Fruit fly (Drosophila melanogaster) whole organism, embryonic: ENCODE data around the gene Osi10b.

Source experiments
- Bdp1 ChIP-seq: fragments of 200-800 bp; sonication (Bioruptor generic); optimal IDR thresholded peaks from 3 replicates; lab custom pipeline; 2016; ENCODE audit warnings: missing biosample characterization, missing genetic modification characterization
- Blimp-1 ChIP-seq: fragments of 200-800 bp; sonication (Bioruptor generic); optimal IDR thresholded peaks from 3 replicates; lab custom pipeline; 2018; ENCODE audit warnings: missing biosample characterization, missing genetic modification characterization, mild to moderate bottlenecking, moderate library complexity, missing genetic modification reagents
- Bteb2 ChIP-seq: fragments of 200-800 bp; sonication (Bioruptor generic); optimal IDR thresholded peaks from 2 replicates; lab custom pipeline; 2016; ENCODE audit warnings: missing biosample characterization, missing genetic modification characterization
- CG10959 ChIP-seq: fragments of 200-800 bp; sonication (Bioruptor generic); IDR thresholded peaks from 2 replicates; pipeline ENCODE4 v1.3.6; 2022; ENCODE audit warnings: missing biosample characterization, missing genetic modification characterization
- CG12155 ChIP-seq: fragments of 200-800 bp; sonication (Bioruptor generic); optimal IDR thresholded peaks from 3 replicates; lab custom pipeline; 2016; ENCODE audit warnings: missing biosample characterization, missing genetic modification characterization
- CG13296 ChIP-seq: fragments of 200-800 bp; sonication (Bioruptor generic); optimal IDR thresholded peaks from 3 replicates; lab custom pipeline; 2018; ENCODE audit warnings: missing biosample characterization, mild to moderate bottlenecking, missing genetic modification characterization
- CG15073 ChIP-seq: fragments of 200-800 bp; sonication (Bioruptor generic); optimal IDR thresholded peaks from 2 replicates; lab custom pipeline; 2016; ENCODE audit warnings: missing biosample characterization, missing genetic modification characterization
- CG15269 ChIP-seq: fragments of 200-800 bp; sonication (Bioruptor generic); optimal IDR thresholded peaks from 2 replicates; lab custom pipeline; 2018; ENCODE audit warnings: missing biosample characterization, mild to moderate bottlenecking, missing genetic modification characterization, moderate library complexity
- CG1602 ChIP-seq: fragments of 200-800 bp; sonication (Bioruptor generic); optimal IDR thresholded peaks from 3 replicates; lab custom pipeline; 2016; ENCODE audit warnings: missing biosample characterization, missing genetic modification characterization
- CG16863 ChIP-seq: fragments of 200-800 bp; sonication (Bioruptor generic); optimal IDR thresholded peaks from 3 replicates; lab custom pipeline; 2016; ENCODE audit warnings: missing biosample characterization, missing genetic modification characterization
- CG31441 ChIP-seq: fragments of 200-800 bp; sonication (Bioruptor generic); IDR thresholded peaks from 2 replicates; pipeline ENCODE4 v1.3.6; 2022; ENCODE audit warnings: missing biosample characterization, missing genetic modification characterization
- CG32532 ChIP-seq: fragments of 200-800 bp; sonication (Bioruptor generic); IDR thresholded peaks from 2 replicates; pipeline ENCODE4 v1.3.6; 2022; ENCODE audit warnings: missing biosample characterization, missing genetic modification characterization
- CG4617 ChIP-seq: fragments of 200-800 bp; sonication (Bioruptor generic); optimal IDR thresholded peaks from 3 replicates; lab custom pipeline; 2016; ENCODE audit warnings: missing biosample characterization, missing genetic modification characterization, borderline replicate concordance
- CG6854 ChIP-seq: fragments of 200-800 bp; sonication (Bioruptor generic); optimal IDR thresholded peaks from 3 replicates; lab custom pipeline; 2017; ENCODE audit warnings: missing biosample characterization, mild to moderate bottlenecking, missing genetic modification characterization
- CG8765 ChIP-seq: fragments of 200-800 bp; sonication (Bioruptor generic); IDR thresholded peaks from 2 replicates; pipeline ENCODE4 v1.3.6; 2022; ENCODE audit warnings: missing biosample characterization, missing genetic modification characterization
- CG9609 ChIP-seq: fragments of 200-800 bp; sonication (Bioruptor generic); optimal IDR thresholded peaks from 3 replicates; lab custom pipeline; 2016; ENCODE audit warnings: missing biosample characterization, missing genetic modification characterization
- CHES-1-like ChIP-seq: fragments of 200-800 bp; sonication (Bioruptor generic); optimal IDR thresholded peaks from 2 replicates; lab custom pipeline; 2016; ENCODE audit warnings: missing biosample characterization, missing genetic modification characterization
- Gug ChIP-seq: fragments of 200-800 bp; sonication (Bioruptor generic); IDR thresholded peaks from 4 replicates; pipeline ENCODE4 v1.3.6; 2022; ENCODE audit warnings: missing biosample characterization, missing genetic modification characterization
- Hr39 ChIP-seq: fragments of >200 bp; optimal IDR thresholded peaks from 2 replicates; lab custom pipeline; 2017
- Max ChIP-seq: fragments of 200-800 bp; sonication (Bioruptor generic); optimal IDR thresholded peaks from 2 replicates; lab custom pipeline; 2016; ENCODE audit warnings: missing biosample characterization, mild to moderate bottlenecking, missing genetic modification characterization
- Myb ChIP-seq: fragments of 200-800 bp; sonication (Bioruptor generic); optimal IDR thresholded peaks from 2 replicates; lab custom pipeline; 2016; ENCODE audit warnings: missing biosample characterization, missing genetic modification characterization
- NK7.1 ChIP-seq: fragments of 200-800 bp; sonication (Bioruptor generic); optimal IDR thresholded peaks from 3 replicates; lab custom pipeline; 2016; ENCODE audit warnings: missing biosample characterization, missing genetic modification characterization
- Sox100B ChIP-seq: fragments of 200-800 bp; sonication (Bioruptor generic); optimal IDR thresholded peaks from 3 replicates; lab custom pipeline; 2018; ENCODE audit warnings: missing biosample characterization, mild to moderate bottlenecking, missing genetic modification characterization
- Sox102F ChIP-seq: fragments of 200-800 bp; sonication (Bioruptor generic); optimal IDR thresholded peaks from 2 replicates; lab custom pipeline; 2018; ENCODE audit warnings: missing biosample characterization, mild to moderate bottlenecking, missing genetic modification characterization, moderate library complexity
- Trl ChIP-seq, 3 experiments: fragments of >200 bp in 2 of 3; fragments of 200-800 bp in 1 of 3; sonication (Bioruptor generic) in 1 of 3; optimal IDR thresholded peaks; 2 replicates in 1 of 3; 3 replicates in 2 of 3; lab custom pipeline; 2016 to 2017; ENCODE audit warnings: missing biosample characterization in 1 of 3, missing genetic modification characterization in 1 of 3
- ato ChIP-seq: fragments of 200-800 bp; sonication (Bioruptor generic); IDR thresholded peaks from 2 replicates; pipeline ENCODE4 v1.3.6; 2022; ENCODE audit warnings: missing biosample characterization, missing genetic modification characterization; ENCODE audit not compliant: partially characterized antibody
- ci ChIP-seq: fragments of 200-800 bp; sonication (Bioruptor generic); IDR thresholded peaks from 3 replicates; pipeline ENCODE4 v1.3.6; 2022; ENCODE audit warnings: missing biosample characterization, missing genetic modification characterization
- cwo ChIP-seq: fragments of 200-800 bp; sonication (Bioruptor generic); optimal IDR thresholded peaks from 3 replicates; lab custom pipeline; 2017; ENCODE audit warnings: missing biosample characterization, missing genetic modification characterization, mild to moderate bottlenecking, moderate library complexity, missing genetic modification reagents
- ftz-f1 ChIP-seq: fragments of 200-800 bp; sonication (Bioruptor generic); optimal IDR thresholded peaks from 2 replicates; lab custom pipeline; 2016; ENCODE audit warnings: missing biosample characterization, missing genetic modification characterization
- gcm ChIP-seq: fragments of 200-800 bp; sonication (Bioruptor generic); optimal IDR thresholded peaks from 2 replicates; lab custom pipeline; 2019; ENCODE audit warnings: missing biosample characterization, mild to moderate bottlenecking, missing genetic modification characterization, moderate library complexity
- gem ChIP-seq: fragments of 200-800 bp; sonication (Bioruptor generic); optimal IDR thresholded peaks from 2 replicates; lab custom pipeline; 2019; ENCODE audit warnings: missing biosample characterization, mild to moderate bottlenecking, missing genetic modification characterization, moderate library complexity
- hb ChIP-seq: fragments of 200-800 bp; sonication (Bioruptor generic); IDR thresholded peaks from 3 replicates; pipeline ENCODE4 v1.3.6; 2022; ENCODE audit warnings: missing biosample characterization, missing genetic modification characterization; ENCODE audit not compliant: partially characterized antibody
- kni ChIP-seq: fragments of 200-800 bp; sonication (Bioruptor generic); optimal IDR thresholded peaks from 3 replicates; lab custom pipeline; 2017; ENCODE audit warnings: mild to moderate bottlenecking, missing biosample characterization, missing genetic modification reagents, missing genetic modification characterization
- lilli ChIP-seq: fragments of 200-800 bp; sonication (Bioruptor generic); optimal IDR thresholded peaks from 3 replicates; lab custom pipeline; 2016; ENCODE audit warnings: missing biosample characterization, missing genetic modification characterization
- mirr ChIP-seq: fragments of 200-800 bp; sonication (Bioruptor generic); optimal IDR thresholded peaks from 3 replicates; lab custom pipeline; 2018; ENCODE audit warnings: missing biosample characterization, mild to moderate bottlenecking, missing genetic modification characterization
- pan ChIP-seq, 4 experiments: fragments of >200 bp in 3 of 4; fragments of 200-800 bp in 1 of 4; sonication (Bioruptor generic) in 1 of 4; optimal IDR thresholded peaks in 3 of 4; IDR thresholded peaks in 1 of 4; 2 replicates each; pipeline versions ENCODE4 v1.3.6 to Lab custom; 2017 to 2022; ENCODE audit warnings: missing biosample characterization in 2 of 4, missing genetic modification characterization in 2 of 4, mixed read lengths in 1 of 4
- pnt ChIP-seq: fragments of 200-800 bp; sonication (Bioruptor generic); optimal IDR thresholded peaks from 3 replicates; lab custom pipeline; 2016; ENCODE audit warnings: missing biosample characterization, missing genetic modification characterization
- psq ChIP-seq: fragments of 200-800 bp; sonication (Bioruptor generic); optimal IDR thresholded peaks from 2 replicates; lab custom pipeline; 2017; ENCODE audit warnings: missing biosample characterization, missing genetic modification characterization
- sr ChIP-seq: fragments of 200-800 bp; sonication (Bioruptor generic); IDR thresholded peaks from 3 replicates; pipeline ENCODE4 v1.3.6; 2022; ENCODE audit warnings: missing biosample characterization, missing genetic modification characterization
- tio ChIP-seq: fragments of 200-800 bp; sonication (Bioruptor generic); optimal IDR thresholded peaks from 2 replicates; lab custom pipeline; 2017; ENCODE audit warnings: missing biosample characterization, missing genetic modification characterization, inconsistent platforms
- tll ChIP-seq, 2 experiments: fragments of 200-800 bp in 1 of 2; fragments of >200 bp in 1 of 2; sonication (Bioruptor generic) in 1 of 2; optimal IDR thresholded peaks; 2 replicates each; lab custom pipeline; 2017 to 2019; ENCODE audit warnings: missing biosample characterization in 2 of 2, missing genetic modification characterization in 2 of 2, mild to moderate bottlenecking in 1 of 2, moderate library complexity in 1 of 2
- vvl ChIP-seq: fragments of 200-800 bp; sonication (Bioruptor generic); IDR thresholded peaks from 2 replicates; pipeline ENCODE4 v1.3.6; 2022; ENCODE audit warnings: missing biosample characterization, missing genetic modification characterization

The Osi10b gene

DNA sequence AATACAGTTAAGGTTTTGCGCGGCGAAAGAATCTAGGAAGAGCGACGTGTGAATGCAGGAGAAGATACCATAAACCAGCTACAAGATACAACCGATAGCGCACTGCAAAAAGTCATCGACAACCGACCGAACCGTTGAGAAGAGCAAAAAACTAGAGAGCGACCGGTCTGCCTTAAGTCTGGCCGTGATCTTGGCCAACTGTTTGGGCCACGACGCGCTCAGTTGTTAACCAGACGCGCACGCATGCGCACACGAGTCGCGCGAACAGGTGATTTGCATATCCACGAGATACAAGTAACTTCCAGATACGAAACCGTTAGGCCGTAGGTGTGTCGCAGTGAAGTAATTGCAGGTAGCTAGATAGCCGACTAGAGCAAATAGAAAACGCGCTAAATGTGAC is 49.1 kb downstream of the Osi10b start (continued):
- TF ChIP-seq NK7.1 (GFP tag; lab: Kevin White, UChicago) (no peak), psq (no peak), mirr (no peak), CG8765 (GFP tag; lab: Robert Waterston, UW) (no peak), lilli (GFP tag; lab: Kevin White, UChicago) (no peak), Bteb2 (GFP tag; lab: Kevin White, UChicago) (no peak), Max (GFP tag; lab: Kevin White, UChicago) (no peak), CG12155 (GFP tag; lab: Kevin White, UChicago) (no peak), Blimp-1 (peak; percentile 42), Bdp1 (GFP tag; lab: Kevin White, UChicago) (no peak), ato (GFP tag; lab: Robert Waterston, UW) (no peak), CG9609 (GFP tag; lab: Kevin White, UChicago) (no peak), Trl (optimal IDR thresholded peaks at IDR 0.05; lab: Kevin White, UChicago) (peak; percentile 13 to 14), Trl (GFP tag; optimal IDR thresholded peaks at IDR 0.05; lab: Kevin White, UChicago) (no peak), CG10959 (GFP tag; lab: Robert Waterston, UW) (no peak), CG31441 (GFP tag; lab: Robert Waterston, UW) (no peak), CG1602 (GFP tag; lab: Kevin White, UChicago) (no peak), Hr39 (lab: Kevin White, UChicago) (peak; percentile 98), ftz-f1 (no peak), Gug (GFP tag; lab: Robert Waterston, UW) (no peak), hb (GFP tag; lab: Robert Waterston, UW) (no peak), vvl (GFP tag; lab: Robert Waterston, UW) (peak; percentile 68), sr (GFP tag; lab: Robert Waterston, UW) (no peak), Sox102F (GFP tag; lab: Kevin White, UChicago) (no peak), ci (GFP tag; lab: Robert Waterston, UW) (peak; percentile 52; the same call in 2 of the 3 replicates), CG15269 (no peak), pan (optimal IDR thresholded peaks at IDR 0.05; lab: Kevin White, UChicago) (no peak), pan (GFP tag; optimal IDR thresholded peaks at IDR 0.05 in 1 of 2, IDR thresholded peaks at IDR 0.05 in 1 of 2) (peak in 1 of 2 experiments; percentile 31), CG6854 (GFP tag; lab: Kevin White, UChicago) (no peak), kni (peak; percentile 5), gem (tag; lab: Kevin White, UChicago) (no peak), CG4617 (GFP tag; lab: Kevin White, UChicago) (no peak), CHES-1-like (GFP tag; lab: Kevin White, UChicago) (no peak), Sox100B (GFP tag; lab: Kevin White, UChicago) (no peak), tio (GFP tag; lab: Kevin White, UChicago) (no peak), tll (GFP tag; optimal IDR thresholded peaks at IDR 0.05; lab: Kevin White, UChicago) (peak in 1 of 2 experiments; percentile 22), pnt (GFP tag; lab: Kevin White, UChicago) (no peak), Myb (GFP tag; lab: Kevin White, UChicago) (no peak), CG13296 (GFP tag; lab: Kevin White, UChicago) (no peak), CG32532 (GFP tag; lab: Robert Waterston, UW) (no peak), cwo (peak; percentile 8), CG16863 (GFP tag; lab: Kevin White, UChicago) (no peak), gcm (GFP tag; lab: Kevin White, UChicago) (no peak), CG15073 (GFP tag; lab: Kevin White, UChicago) (no peak)
- TF ChIP-seq, all 482 proteins: peak for 11
